Worm (Caenorhabditis elegans) whole organism, L1 larva: ENCODE results near the gene R08C7.11.

Source experiments
- C04F5.9 ChIP-seq: sonication (generic microtip); optimal IDR thresholded peaks from 2 replicates; lab custom pipeline; 2016; ENCODE audit warnings: missing genetic modification characterization, missing compliant biosample characterization
- C16A3.4 ChIP-seq: fragments of 150-350 bp; optimal IDR thresholded peaks from 2 replicates; lab custom pipeline; 2014; ENCODE audit warnings: missing biosample characterization, missing genetic modification characterization
- F16B12.6 ChIP-seq: fragments of 150-350 bp; optimal IDR thresholded peaks from 2 replicates; lab custom pipeline; 2014; ENCODE audit warnings: missing biosample characterization, missing genetic modification characterization
- aha-1 ChIP-seq: fragments of 150-350 bp; optimal IDR thresholded peaks from 2 replicates; lab custom pipeline; 2014; ENCODE audit warnings: missing biosample characterization, missing genetic modification characterization
- blmp-1 ChIP-seq: fragments of 150-350 bp; optimal IDR thresholded peaks from 2 replicates; lab custom pipeline; 2014; ENCODE audit warnings: missing biosample characterization, missing genetic modification characterization
- ceh-88 ChIP-seq: fragments of 200-800 bp; sonication (Bioruptor generic); IDR thresholded peaks from 2 replicates; pipeline ENCODE4 v1.3.6; 2022; ENCODE audit warnings: missing genetic modification characterization, missing compliant biosample characterization
- dpl-1 ChIP-seq, 3 experiments: fragments of 150-350 bp in 2 of 3; sonication (generic microtip) in 1 of 3; optimal IDR thresholded peaks; 2 replicates each; lab custom pipeline; 2014 to 2017; ENCODE audit warnings: missing biosample characterization in 3 of 3, missing genetic modification characterization in 3 of 3, missing genetic modification reagents in 3 of 3
- dsc-1 ChIP-seq: sonication (generic microtip); optimal IDR thresholded peaks from 2 replicates; lab custom pipeline; 2016; ENCODE audit warnings: mild to moderate bottlenecking, missing genetic modification characterization, missing compliant biosample characterization
- efl-1 ChIP-seq, 4 experiments: fragments of 150-350 bp; optimal IDR thresholded peaks in 3 of 4; peaks in 1 of 4; 1 replicate in 1 of 4; 2 replicates in 3 of 4; lab custom pipeline; 2014; ENCODE audit warnings: missing biosample characterization in 2 of 4, missing genetic modification characterization in 2 of 4, missing genetic modification reagents in 2 of 4
- ets-5 ChIP-seq: fragments of 200-800 bp; sonication (Bioruptor generic); IDR thresholded peaks from 2 replicates; pipeline ENCODE4 v1.3.6; 2022; ENCODE audit warnings: missing genetic modification characterization, missing compliant biosample characterization
- grh-1 ChIP-seq: fragments of 200-800 bp; sonication (Bioruptor generic); IDR thresholded peaks from 2 replicates; pipeline ENCODE4 v1.3.6; 2022; ENCODE audit warnings: missing genetic modification reagents, missing genetic modification characterization, missing compliant biosample characterization
- hlh-17 ChIP-seq: fragments of 200-800 bp; sonication (Bioruptor generic); optimal IDR thresholded peaks from 2 replicates; lab custom pipeline; 2018; ENCODE audit warnings: missing genetic modification characterization, mild to moderate bottlenecking, missing compliant biosample characterization, moderate library complexity, borderline replicate concordance
- hlh-4 ChIP-seq: sonication (generic microtip); optimal IDR thresholded peaks from 2 replicates; lab custom pipeline; 2016; ENCODE audit warnings: mild to moderate bottlenecking, missing genetic modification characterization, missing compliant biosample characterization
- hpl-2 ChIP-seq: fragments of 150-350 bp; optimal IDR thresholded peaks from 2 replicates; lab custom pipeline; 2014; ENCODE audit warnings: missing biosample characterization, missing genetic modification reagents, missing genetic modification characterization
- irx-1 ChIP-seq: sonication (generic microtip); optimal IDR thresholded peaks from 2 replicates; lab custom pipeline; 2016; ENCODE audit warnings: missing genetic modification characterization, missing compliant biosample characterization
- jun-1 ChIP-seq: fragments of 150-350 bp; optimal IDR thresholded peaks from 2 replicates; lab custom pipeline; 2014; ENCODE audit warnings: missing biosample characterization, missing genetic modification reagents, missing genetic modification characterization
- lin-13 ChIP-seq: fragments of 150-350 bp; optimal IDR thresholded peaks from 2 replicates; lab custom pipeline; 2014; ENCODE audit warnings: missing biosample characterization, missing genetic modification reagents, missing genetic modification characterization
- lin-14 ChIP-seq: fragments of 200-800 bp; sonication (Bioruptor generic); optimal IDR thresholded peaks from 2 replicates; lab custom pipeline; 2018; ENCODE audit warnings: mild to moderate bottlenecking, missing genetic modification characterization, moderate library complexity, missing compliant biosample characterization
- lin-35 ChIP-seq, 2 experiments: fragments of 150-350 bp; optimal IDR thresholded peaks; 2 replicates each; lab custom pipeline; 2014; ENCODE audit warnings: missing biosample characterization in 2 of 2, missing genetic modification characterization in 2 of 2, missing genetic modification reagents in 2 of 2
- lir-3 ChIP-seq: sonication (generic microtip); optimal IDR thresholded peaks from 2 replicates; lab custom pipeline; 2016; ENCODE audit warnings: mild to moderate bottlenecking, missing genetic modification characterization, moderate library complexity, missing compliant biosample characterization; ENCODE audit not compliant: poor library complexity
- lsy-2 ChIP-seq, 2 experiments: fragments of 150-350 bp; optimal IDR thresholded peaks; 2 replicates each; lab custom pipeline; 2014; ENCODE audit warnings: missing biosample characterization in 2 of 2, missing genetic modification characterization in 2 of 2
- mep-1 ChIP-seq: fragments of 150-350 bp; optimal IDR thresholded peaks from 2 replicates; lab custom pipeline; 2014; ENCODE audit warnings: missing biosample characterization, missing genetic modification characterization
- nhr-19 ChIP-seq: fragments of 200-800 bp; sonication (Bioruptor generic); conservative IDR thresholded peaks from 2 replicates; pipeline ENCODE4 v1.3.6; 2022; ENCODE audit warnings: missing genetic modification characterization, missing compliant biosample characterization
- nhr-20 ChIP-seq: sonication (generic microtip); optimal IDR thresholded peaks from 2 replicates; lab custom pipeline; 2016; ENCODE audit warnings: mild to moderate bottlenecking, missing genetic modification characterization, missing compliant biosample characterization
- nhr-47 ChIP-seq: sonication (generic microtip); optimal IDR thresholded peaks from 2 replicates; lab custom pipeline; 2016; ENCODE audit warnings: mild to moderate bottlenecking, missing genetic modification characterization, moderate library complexity, missing compliant biosample characterization
- nhr-71 ChIP-seq: sonication (generic microtip); optimal IDR thresholded peaks from 2 replicates; lab custom pipeline; 2016; ENCODE audit warnings: mild to moderate bottlenecking, missing genetic modification characterization, moderate library complexity, missing compliant biosample characterization
- nhr-77 ChIP-seq: fragments of 150-350 bp; optimal IDR thresholded peaks from 2 replicates; lab custom pipeline; 2014; ENCODE audit warnings: missing biosample characterization, missing genetic modification characterization
- nhr-85 ChIP-seq: sonication (generic microtip); peaks from one replicate; lab custom pipeline; 2016; ENCODE audit warnings: missing genetic modification characterization, inconsistent platforms, missing compliant biosample characterization
- pag-3 ChIP-seq: sonication (generic microtip); optimal IDR thresholded peaks from 2 replicates; lab custom pipeline; 2017; ENCODE audit warnings: missing genetic modification characterization, mild to moderate bottlenecking, missing compliant biosample characterization, antibody characterized with exemption, borderline replicate concordance; ENCODE audit not compliant: insufficient read depth
- pax-3 ChIP-seq: fragments of 200-800 bp; sonication (Bioruptor generic); optimal IDR thresholded peaks from 2 replicates; lab custom pipeline; 2018; ENCODE audit warnings: mild to moderate bottlenecking, missing genetic modification characterization, moderate library complexity, missing compliant biosample characterization
- rnt-1 ChIP-seq: sonication (generic microtip); optimal IDR thresholded peaks from 2 replicates; lab custom pipeline; 2016; ENCODE audit warnings: mild to moderate bottlenecking, missing genetic modification characterization, moderate library complexity, missing compliant biosample characterization
- skn-1 ChIP-seq: fragments of 150-350 bp; optimal IDR thresholded peaks from 2 replicates; lab custom pipeline; 2014; ENCODE audit warnings: missing biosample characterization, missing genetic modification characterization
- snu-23 ChIP-seq: sonication (generic microtip); optimal IDR thresholded peaks from 2 replicates; lab custom pipeline; 2016; ENCODE audit warnings: missing genetic modification characterization, missing compliant biosample characterization
- swsn-7 ChIP-seq: sonication (generic microtip); optimal IDR thresholded peaks from 2 replicates; lab custom pipeline; 2016; ENCODE audit warnings: missing genetic modification characterization, missing compliant biosample characterization
- tbx-2 ChIP-seq: sonication (generic microtip); optimal IDR thresholded peaks from 2 replicates; lab custom pipeline; 2016; ENCODE audit warnings: missing genetic modification characterization, missing compliant biosample characterization
- unc-130 ChIP-seq: fragments of 150-350 bp; optimal IDR thresholded peaks from 2 replicates; lab custom pipeline; 2017; ENCODE audit warnings: missing biosample characterization, missing genetic modification characterization, inconsistent platforms
- unc-62 ChIP-seq: fragments of 150-350 bp; optimal IDR thresholded peaks from 2 replicates; lab custom pipeline; 2014; ENCODE audit warnings: missing biosample characterization, missing genetic modification reagents, missing genetic modification characterization
- unc-98 ChIP-seq: fragments of 200-800 bp; sonication (Bioruptor generic); IDR thresholded peaks from 2 replicates; pipeline ENCODE4 v1.3.6; 2022; ENCODE audit warnings: missing genetic modification characterization, missing compliant biosample characterization
- zag-1 ChIP-seq: fragments of 150-350 bp; optimal IDR thresholded peaks from 2 replicates; lab custom pipeline; 2014; ENCODE audit warnings: missing biosample characterization, missing genetic modification characterization
- ztf-4 ChIP-seq: fragments of 150-350 bp; optimal IDR thresholded peaks from 2 replicates; lab custom pipeline; 2014; ENCODE audit warnings: missing biosample characterization, missing genetic modification characterization

Gene R08C7.11

DNA sequence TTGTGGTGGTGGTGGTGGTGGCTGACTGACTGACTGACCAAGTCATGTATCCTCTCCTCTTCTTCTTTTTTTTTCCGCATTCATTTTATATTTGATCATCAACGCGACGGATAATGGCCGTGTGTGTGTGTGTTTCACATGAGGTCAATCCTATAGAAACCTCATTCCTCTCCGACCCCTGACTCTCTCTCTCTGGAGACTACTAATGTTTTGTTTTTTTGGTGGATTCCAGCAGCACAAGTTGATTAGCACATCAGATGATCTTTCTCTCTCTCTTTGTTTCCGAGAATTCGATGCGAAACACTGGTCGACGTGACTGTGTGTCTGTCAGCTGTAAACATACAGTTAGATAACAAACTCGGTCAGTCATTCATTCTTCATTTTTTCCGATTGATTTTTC, 49.6 kb downstream of the R08C7.11 start, which contains the start of gene Y24D9A.7:
Gene Y24D9A.7, minus strand, starts transcription at position 46 of the 400 bp plus-strand sequence.
- TF ChIP-seq dpl-1 (GFP tag; optimal IDR thresholded peaks at IDR 0.05; lab: Kevin White, UChicago) (peak in 2 of 3 experiments; percentile 7 to 12), pax-3 (tag; lab: Kevin White, UChicago) (no peak), C04F5.9 (tag; lab: Kevin White, UChicago) (no peak), F16B12.6 (tag; lab: Kevin White, UChicago) (no peak), zag-1 (no peak), ceh-88 (GFP tag; lab: Robert Waterston, UW) (no peak), dsc-1 (tag; lab: Kevin White, UChicago) (peak; percentile 19), skn-1 (no peak), C16A3.4 (tag; lab: Kevin White, UChicago) (no peak), unc-130 (tag; lab: Kevin White, UChicago) (peak; percentile 46), swsn-7 (tag; lab: Kevin White, UChicago) (no peak), hlh-17 (GFP tag; lab: Kevin White, UChicago) (no peak), efl-1 (optimal IDR thresholded peaks at IDR 0.05; lab: Kevin White, UChicago) (no peak), efl-1 (GFP tag; optimal IDR thresholded peaks at IDR 0.05 in 1 of 2; lab: Kevin White, UChicago) (peak in 1 of 2 experiments; percentile 92), grh-1 (no peak), jun-1 (no peak), ets-5 (GFP tag; lab: Robert Waterston, UW) (no peak), unc-98 (GFP tag; lab: Robert Waterston, UW) (no peak), blmp-1 (tag; lab: Kevin White, UChicago) (peak; percentile 10), lin-14 (GFP tag; lab: Kevin White, UChicago) (peak; percentile 57), hlh-4 (tag; lab: Kevin White, UChicago) (no peak), mep-1 (tag; lab: Kevin White, UChicago) (peak; percentile 21), ztf-4 (peak; percentile 55), unc-62 (GFP tag; lab: Kevin White, UChicago) (no peak), nhr-19 (GFP tag; lab: Robert Waterston, UW) (no peak), tbx-2 (tag; lab: Kevin White, UChicago) (no peak), lin-35 (GFP tag; optimal IDR thresholded peaks at IDR 0.05; lab: Kevin White, UChicago) (peak in 1 of 2 experiments; percentile 43), nhr-77 (tag; lab: Kevin White, UChicago) (no peak), aha-1 (tag; lab: Kevin White, UChicago) (no peak), snu-23 (peak; percentile 27), nhr-47 (tag; lab: Kevin White, UChicago) (no peak), hpl-2 (GFP tag; lab: Kevin White, UChicago) (no peak), lir-3 (tag; lab: Kevin White, UChicago) (no peak), nhr-85 (tag; lab: Kevin White, UChicago) (no peak), nhr-71 (tag; lab: Kevin White, UChicago) (peak; percentile 61), lsy-2 (tag; optimal IDR thresholded peaks at IDR 0.05; lab: Kevin White, UChicago) (peak in 1 of 2 experiments; percentile 3), nhr-20 (tag; lab: Kevin White, UChicago) (peak; percentile 22), pag-3 (tag; lab: Kevin White, UChicago) (no peak), lin-13 (GFP tag; lab: Kevin White, UChicago) (no peak), rnt-1 (tag; lab: Kevin White, UChicago) (peak; percentile 8), irx-1 (tag; lab: Kevin White, UChicago) (no peak)
- TF ChIP-seq, all 84 proteins: peak for 14
